Worm (Caenorhabditis elegans) whole organism, L4 larva: ENCODE measurements around the gene thoc-7.

Source experiments
- D1046.2 ChIP-seq: fragments of 200-800 bp; sonication (Bioruptor generic); IDR thresholded peaks from 2 replicates; pipeline ENCODE4 v1.3.6; 2022; ENCODE audit warnings: missing genetic modification characterization, missing compliant biosample characterization
- Y105C5A.15 ChIP-seq: fragments of 200-800 bp; sonication (Bioruptor generic); IDR thresholded peaks from 2 replicates; pipeline ENCODE4 v1.3.6; 2022; ENCODE audit warnings: missing genetic modification characterization, missing compliant biosample characterization
- Y48G9A.11 ChIP-seq: fragments of 200-800 bp; sonication (Bioruptor generic); IDR thresholded peaks from 2 replicates; pipeline ENCODE4 v1.3.6; 2022; ENCODE audit warnings: missing genetic modification reagents, missing genetic modification characterization, missing compliant biosample characterization
- Y75B8A.6 ChIP-seq: fragments of 200-800 bp; sonication (Bioruptor generic); IDR thresholded peaks from 2 replicates; pipeline ENCODE4 v1.3.6; 2022; ENCODE audit warnings: missing genetic modification reagents, missing genetic modification characterization, missing compliant biosample characterization
- ZK337.2 ChIP-seq: fragments of 200-800 bp; sonication (Bioruptor generic); IDR thresholded peaks from 2 replicates; pipeline ENCODE4 v1.3.6; 2022; ENCODE audit warnings: missing genetic modification reagents, missing genetic modification characterization, missing compliant biosample characterization
- ceh-32 ChIP-seq: sonication (generic microtip); optimal IDR thresholded peaks from 2 replicates; lab custom pipeline; 2016; ENCODE audit warnings: mild to moderate bottlenecking, missing genetic modification characterization, missing compliant biosample characterization; ENCODE audit not compliant: poor library complexity
- ces-1 ChIP-seq: fragments of 150-350 bp; sonication (generic microtip); optimal IDR thresholded peaks from 4 replicates; lab custom pipeline; 2014; ENCODE audit warnings: missing biosample characterization, missing genetic modification reagents, missing genetic modification characterization
- ctbp-1 ChIP-seq: fragments of 200-800 bp; sonication (Bioruptor generic); IDR thresholded peaks from 2 replicates; pipeline ENCODE4 v1.3.6; 2022; ENCODE audit warnings: missing genetic modification reagents, missing genetic modification characterization, missing compliant biosample characterization
- daf-8 ChIP-seq: fragments of 200-800 bp; sonication (Bioruptor generic); IDR thresholded peaks from 2 replicates; pipeline ENCODE4 v1.3.6; 2022; ENCODE audit warnings: missing genetic modification characterization, missing compliant biosample characterization
- dmd-9 ChIP-seq: fragments of 200-800 bp; sonication (Bioruptor generic); IDR thresholded peaks from 2 replicates; pipeline ENCODE4 v1.3.6; 2022; ENCODE audit warnings: missing genetic modification reagents, missing genetic modification characterization, missing compliant biosample characterization
- dpl-1 ChIP-seq: fragments of 150-350 bp; optimal IDR thresholded peaks from 2 replicates; lab custom pipeline; 2014; ENCODE audit warnings: missing biosample characterization, missing genetic modification reagents, missing genetic modification characterization
- fkh-10 ChIP-seq: fragments of 150-350 bp; optimal IDR thresholded peaks from 2 replicates; lab custom pipeline; 2014; ENCODE audit warnings: missing biosample characterization, missing genetic modification reagents, missing genetic modification characterization
- hif-1 ChIP-seq, 2 experiments: sonication (generic microtip); optimal IDR thresholded peaks; 2 replicates each; lab custom pipeline; 2016 to 2017; ENCODE audit warnings: missing compliant biosample characterization in 2 of 2, missing genetic modification characterization in 2 of 2, missing genetic modification reagents in 2 of 2, missing genotype in 2 of 2, mild to moderate bottlenecking in 1 of 2
- madf-5 ChIP-seq, 2 experiments: fragments of 200-800 bp; sonication (Bioruptor generic); IDR thresholded peaks; 2 replicates each; pipeline ENCODE4 v1.3.6; 2022; ENCODE audit warnings: missing compliant biosample characterization in 2 of 2, missing genetic modification characterization in 2 of 2
- mdl-1 ChIP-seq, 2 experiments: fragments of 150-350 bp in 1 of 2; sonication (generic microtip) in 1 of 2; optimal IDR thresholded peaks; 2 replicates each; lab custom pipeline; 2014 to 2017; ENCODE audit warnings: missing biosample characterization in 2 of 2, missing genetic modification characterization in 2 of 2
- mdt-29 ChIP-seq: fragments of 200-800 bp; sonication (Bioruptor generic); IDR thresholded peaks from 2 replicates; pipeline ENCODE4 v1.3.6; 2022; ENCODE audit warnings: missing genetic modification reagents, missing genetic modification characterization, missing compliant biosample characterization
- nhr-41 ChIP-seq: fragments of 200-800 bp; sonication (Bioruptor generic); IDR thresholded peaks from 2 replicates; pipeline ENCODE4 v1.3.6; 2022; ENCODE audit warnings: missing genetic modification reagents, missing genetic modification characterization, missing compliant biosample characterization
- snpc-1.2 ChIP-seq: fragments of 200-800 bp; sonication (Bioruptor generic); IDR thresholded peaks from 2 replicates; pipeline ENCODE4 v1.3.6; 2022; ENCODE audit warnings: missing genetic modification reagents, missing genetic modification characterization, missing compliant biosample characterization
- tag-97 ChIP-seq: fragments of 200-800 bp; sonication (Bioruptor generic); IDR thresholded peaks from 2 replicates; pipeline ENCODE4 v1.3.6; 2022; ENCODE audit warnings: missing genetic modification characterization, missing compliant biosample characterization
- unc-130 ChIP-seq: sonication (generic microtip); optimal IDR thresholded peaks from 2 replicates; lab custom pipeline; 2016; ENCODE audit warnings: missing genetic modification reagents, missing genetic modification characterization, missing compliant biosample characterization
- unc-62 ChIP-seq, 3 experiments: fragments of 150-350 bp in 1 of 3; sonication (generic microtip); optimal IDR thresholded peaks in 2 of 3; peaks in 1 of 3; 1 replicate in 1 of 3; 2 replicates in 2 of 3; lab custom pipeline; 2014 to 2017; ENCODE audit warnings: missing biosample characterization in 3 of 3, missing genetic modification characterization in 3 of 3, missing genetic modification reagents in 3 of 3, missing genotype in 1 of 3
- vab-7 ChIP-seq: fragments of 200-800 bp; sonication (Bioruptor generic); IDR thresholded peaks from 2 replicates; pipeline ENCODE4 v1.3.6; 2022; ENCODE audit warnings: missing genetic modification reagents, missing genetic modification characterization, missing compliant biosample characterization
- zfp-2 ChIP-seq: sonication (generic microtip); optimal IDR thresholded peaks from 2 replicates; lab custom pipeline; 2016; ENCODE audit warnings: mild to moderate bottlenecking, missing genetic modification characterization, missing compliant biosample characterization
- zfp-3 ChIP-seq: fragments of 200-800 bp; sonication (Bioruptor generic); conservative IDR thresholded peaks from 2 replicates; pipeline ENCODE4 v1.3.6; 2022; ENCODE audit warnings: missing genetic modification reagents, missing genetic modification characterization, missing compliant biosample characterization

Gene thoc-7

ce11 chrIV:13919207-13919759, 36.7 kb downstream of the thoc-7 start (continued):
- TF ChIP-seq Y105C5A.15 (no peak), zfp-2 (no peak), nhr-41 (GFP tag; lab: Robert Waterston, UW) (peak; percentile 95; the same call in 1 of the 2 replicates), dpl-1 (GFP tag; lab: Kevin White, UChicago) (peak; percentile 20), unc-130 (no peak), hif-1 (tag; optimal IDR thresholded peaks at IDR 0.05; lab: Kevin White, UChicago) (no peak), fkh-10 (GFP tag; lab: Kevin White, UChicago) (no peak), mdl-1 (tag; optimal IDR thresholded peaks at IDR 0.05; lab: Kevin White, UChicago) (peak in 1 of 2 experiments; percentile 91), ctbp-1 (no peak), ces-1 (GFP tag; lab: Kevin White, UChicago) (no peak)

ce11 chrIV:13920974-13921373, 38.4 kb downstream of the thoc-7 start:
- TF ChIP-seq snpc-1.2 = peak; percentile 63
- TF ChIP-seq, all 104 proteins: peak for 1; not testable (repeated sequence) for 103

ce11 chrIV:13922289-13922688, 39.8 kb downstream of the thoc-7 start:
- TF ChIP-seq zfp-3 (GFP tag; lab: Robert Waterston, UW) (peak; percentile 55), vab-7 (peak; percentile 73), tag-97 (GFP tag; lab: Robert Waterston, UW) (peak; percentile 94), dmd-9 (peak; percentile 77; the same call in 1 of the 2 replicates), Y105C5A.15 (peak; percentile 75; the same call in 1 of the 2 replicates), Y48G9A.11 (GFP tag; lab: Robert Waterston, UW) (peak; percentile 40; the same call in 1 of the 2 replicates), daf-8 (GFP tag; lab: Robert Waterston, UW) (0 out of 2 replicates have a peak, but pooled peaks have one; percentile 32), madf-5 (GFP tag; IDR thresholded peaks at IDR 0.05; lab: Robert Waterston, UW) (peak in 1 of 2 experiments; percentile 82; a peak in 1 of 4 replicates), snpc-1.2 (peak; percentile 92), ZK337.2 (GFP tag; lab: Robert Waterston, UW) (peak; percentile 63; the same call in 1 of the 2 replicates), mdt-29 (GFP tag; lab: Robert Waterston, UW) (peak; percentile 74; the same call in 1 of the 2 replicates), Y75B8A.6 (GFP tag; lab: Robert Waterston, UW) (0 out of 2 replicates have a peak, but pooled peaks have one; percentile 38), D1046.2 (GFP tag; lab: Robert Waterston, UW) (peak; percentile 70; the same call in 1 of the 2 replicates)

- peak in 1 of 2 experiments; percentile 98 for TF ChIP-seq unc-62 (GFP tag; optimal IDR thresholded peaks at IDR 0.05 in 1 of 2; lab: Kevin White, UChicago)
- TF ChIP-seq unc-62 (tag; optimal IDR thresholded peaks at IDR 0.05; lab: Kevin White, UChicago) = no peak
- no peak for TF ChIP-seq ceh-32 (tag; lab: Kevin White, UChicago)
- TF ChIP-seq, all 104 proteins: peak for 1
Observed at ce11 chrIV:13927641-13928040, 45.1 kb downstream of the thoc-7 start.
